Fruit fly (Drosophila melanogaster) whole organism, embryonic: ENCODE data around the gene Ddc.
A peak's percentile ranks its signal among the peaks of the same experiment; 100 is the strongest.

Experiments used
- Awh ChIP-seq: fragments of 200-800 bp; sonication (Bioruptor generic); IDR thresholded peaks from 2 replicates; pipeline ENCODE4, ENCODE4 v1.3.6; 2022; ENCODE audit warnings: missing biosample characterization, missing genetic modification characterization
- B-H2 ChIP-seq: fragments of 200-800 bp; sonication (Bioruptor generic); optimal IDR thresholded peaks from 2 replicates; lab custom pipeline; 2018; ENCODE audit warnings: missing biosample characterization, mild to moderate bottlenecking, missing genetic modification characterization
- CG11398 ChIP-seq: fragments of 200-800 bp; sonication (Bioruptor generic); optimal IDR thresholded peaks from 2 replicates; lab custom pipeline; 2016; ENCODE audit warnings: missing biosample characterization, missing genetic modification characterization
- CG11723 ChIP-seq: fragments of 200-800 bp; sonication (Bioruptor generic); optimal IDR thresholded peaks from 2 replicates; lab custom pipeline; 2017; ENCODE audit warnings: missing biosample characterization, mild to moderate bottlenecking, missing genetic modification characterization
- CG1233 ChIP-seq: fragments of 200-800 bp; sonication (Bioruptor generic); optimal IDR thresholded peaks from 4 replicates; lab custom pipeline; 2018; ENCODE audit warnings: missing biosample characterization, mild to moderate bottlenecking, missing genetic modification characterization
- CG13287 ChIP-seq: fragments of 200-800 bp; sonication (Bioruptor generic); IDR thresholded peaks from 2 replicates; pipeline ENCODE4 v1.3.6; 2022; ENCODE audit warnings: missing biosample characterization, missing genetic modification characterization; ENCODE audit not compliant: partially characterized antibody
- CG16813 ChIP-seq: fragments of 200-800 bp; sonication (Bioruptor generic); IDR thresholded peaks from 3 replicates; pipeline ENCODE4 v1.3.6; 2022; ENCODE audit warnings: missing biosample characterization, missing genetic modification characterization; ENCODE audit not compliant: partially characterized antibody
- CG16863 ChIP-seq: fragments of 200-800 bp; sonication (Bioruptor generic); optimal IDR thresholded peaks from 3 replicates; lab custom pipeline; 2016; ENCODE audit warnings: missing biosample characterization, missing genetic modification characterization
- CG2199 ChIP-seq: fragments of 200-800 bp; sonication (Bioruptor generic); IDR thresholded peaks from 3 replicates; pipeline ENCODE4 v1.3.6; 2022; ENCODE audit warnings: missing biosample characterization, missing genetic modification characterization
- CG30431 ChIP-seq: fragments of 200-800 bp; sonication (Bioruptor generic); optimal IDR thresholded peaks from 2 replicates; lab custom pipeline; 2017; ENCODE audit warnings: missing biosample characterization, missing genetic modification characterization
- CG3065 ChIP-seq: fragments of 200-800 bp; sonication (Bioruptor generic); optimal IDR thresholded peaks from 2 replicates; lab custom pipeline; 2016; ENCODE audit warnings: missing biosample characterization, missing genetic modification characterization
- CG34376 ChIP-seq: fragments of 200-800 bp; sonication (Bioruptor generic); optimal IDR thresholded peaks from 2 replicates; lab custom pipeline; 2018; ENCODE audit warnings: missing biosample characterization, mild to moderate bottlenecking, missing genetic modification characterization
- CG42726 ChIP-seq: fragments of 200-800 bp; sonication (Bioruptor generic); IDR thresholded peaks from 2 replicates; pipeline ENCODE4 v1.3.6; 2022; ENCODE audit warnings: missing biosample characterization, missing genetic modification characterization; ENCODE audit not compliant: partially characterized antibody
- CG4707 ChIP-seq: fragments of 200-800 bp; sonication (Bioruptor generic); optimal IDR thresholded peaks from 2 replicates; lab custom pipeline; 2018; ENCODE audit warnings: missing biosample characterization, mild to moderate bottlenecking, missing genetic modification characterization, moderate library complexity
- CG7963 ChIP-seq: fragments of 200-800 bp; sonication (Bioruptor generic); IDR thresholded peaks from 3 replicates; pipeline ENCODE4 v1.3.6; 2022; ENCODE audit warnings: missing biosample characterization, missing genetic modification characterization; ENCODE audit not compliant: partially characterized antibody
- CTCF ChIP-seq: fragments of 200-800 bp; sonication (Bioruptor generic); optimal IDR thresholded peaks from 2 replicates; lab custom pipeline; 2017; ENCODE audit warnings: missing biosample characterization, mild to moderate bottlenecking, missing genetic modification characterization, moderate library complexity
- Eip74EF ChIP-seq, 2 experiments: fragments of 200-800 bp in 1 of 2; fragments of >200 bp in 1 of 2; sonication (Bioruptor generic) in 1 of 2; optimal IDR thresholded peaks; 2 replicates each; lab custom pipeline; 2017 to 2019; ENCODE audit warnings: missing biosample characterization in 2 of 2, missing genetic modification characterization in 2 of 2, mild to moderate bottlenecking in 1 of 2, moderate library complexity in 1 of 2
- H2.0 ChIP-seq: fragments of 200-800 bp; sonication (Bioruptor generic); IDR thresholded peaks from 2 replicates; pipeline ENCODE4 v1.3.6; 2022; ENCODE audit warnings: missing biosample characterization, missing genetic modification characterization
- Hand ChIP-seq: fragments of 200-800 bp; sonication (Bioruptor generic); optimal IDR thresholded peaks from 2 replicates; lab custom pipeline; 2017; ENCODE audit warnings: mild to moderate bottlenecking, missing biosample characterization, missing genetic modification reagents, missing genetic modification characterization
- Hsf ChIP-seq: fragments of 200-800 bp; sonication (Bioruptor generic); optimal IDR thresholded peaks from 3 replicates; lab custom pipeline; 2016; ENCODE audit warnings: missing biosample characterization, missing genetic modification characterization
- Lhr ChIP-seq: fragments of 200-800 bp; sonication (Bioruptor generic); optimal IDR thresholded peaks from 3 replicates; lab custom pipeline; 2017; ENCODE audit warnings: mild to moderate bottlenecking, missing biosample characterization, missing genetic modification reagents, missing genetic modification characterization
- MESR4 ChIP-seq: fragments of 200-800 bp; sonication (Bioruptor generic); optimal IDR thresholded peaks from 2 replicates; lab custom pipeline; 2018; ENCODE audit warnings: missing biosample characterization, mild to moderate bottlenecking, missing genetic modification characterization, moderate library complexity
- Med ChIP-seq: fragments of 200-800 bp; sonication (Bioruptor generic); peaks from one replicate; lab custom pipeline; 2016; ENCODE audit warnings: missing biosample characterization, missing genetic modification characterization, mild to moderate bottlenecking, inconsistent platforms, moderate library complexity
- Nf-YC ChIP-seq: fragments of 200-800 bp; optimal IDR thresholded peaks from 3 replicates; lab custom pipeline; 2019; ENCODE audit warnings: missing biosample characterization, mild to moderate bottlenecking, missing genetic modification characterization, moderate library complexity
- Rx ChIP-seq: fragments of 200-800 bp; sonication (Bioruptor generic); IDR thresholded peaks from 2 replicates; pipeline ENCODE4 v1.3.6; 2022; ENCODE audit warnings: missing biosample characterization, missing genetic modification characterization
- Sox100B ChIP-seq: fragments of 200-800 bp; sonication (Bioruptor generic); optimal IDR thresholded peaks from 3 replicates; lab custom pipeline; 2018; ENCODE audit warnings: missing biosample characterization, mild to moderate bottlenecking, missing genetic modification characterization
- Sry-β ChIP-seq: fragments of 200-800 bp; sonication (Bioruptor generic); optimal IDR thresholded peaks from 2 replicates; lab custom pipeline; 2018; ENCODE audit warnings: missing biosample characterization, mild to moderate bottlenecking, missing genetic modification characterization, moderate library complexity
- ato ChIP-seq: fragments of 200-800 bp; sonication (Bioruptor generic); IDR thresholded peaks from 2 replicates; pipeline ENCODE4 v1.3.6; 2022; ENCODE audit warnings: missing biosample characterization, missing genetic modification characterization; ENCODE audit not compliant: partially characterized antibody
- caup ChIP-seq: fragments of 200-800 bp; sonication (Bioruptor generic); optimal IDR thresholded peaks from 3 replicates; lab custom pipeline; 2017; ENCODE audit warnings: missing biosample characterization, mild to moderate bottlenecking, missing genetic modification characterization, moderate library complexity; ENCODE audit not compliant: severe bottlenecking
- chinmo ChIP-seq: fragments of 200-800 bp; sonication (Bioruptor generic); IDR thresholded peaks from 4 replicates; pipeline ENCODE4 v1.3.6; 2022; ENCODE audit warnings: missing biosample characterization, missing genetic modification characterization; ENCODE audit not compliant: partially characterized antibody
- corto ChIP-seq: fragments of 200-800 bp; sonication (Bioruptor generic); optimal IDR thresholded peaks from 2 replicates; lab custom pipeline; 2016; ENCODE audit warnings: missing biosample characterization, mild to moderate bottlenecking, missing genetic modification characterization, moderate library complexity
- dmrt11E ChIP-seq: fragments of 200-800 bp; sonication (Bioruptor generic); optimal IDR thresholded peaks from 3 replicates; lab custom pipeline; 2018; ENCODE audit warnings: missing biosample characterization, mild to moderate bottlenecking, missing genetic modification characterization, moderate library complexity
- fru ChIP-seq: fragments of >200 bp; optimal IDR thresholded peaks from 2 replicates; lab custom pipeline; 2017
- her ChIP-seq: fragments of 200-800 bp; sonication (Bioruptor generic); optimal IDR thresholded peaks from 2 replicates; lab custom pipeline; 2016; ENCODE audit warnings: missing biosample characterization, missing genetic modification characterization
- nau ChIP-seq: fragments of 200-800 bp; sonication (Bioruptor generic); optimal IDR thresholded peaks from 3 replicates; lab custom pipeline; 2017; ENCODE audit warnings: missing biosample characterization, mild to moderate bottlenecking, missing genetic modification characterization, missing genetic modification reagents
- pros ChIP-seq: fragments of 200-800 bp; sonication (Bioruptor generic); optimal IDR thresholded peaks from 3 replicates; lab custom pipeline; 2019; ENCODE audit warnings: missing biosample characterization, mild to moderate bottlenecking, missing genetic modification characterization, moderate library complexity
- rib ChIP-seq: fragments of 200-800 bp; sonication (Bioruptor generic); IDR thresholded peaks from 2 replicates; pipeline ENCODE4 v1.3.6; 2022; ENCODE audit warnings: missing biosample characterization, missing genetic modification characterization
- salm ChIP-seq: fragments of 200-800 bp; sonication (Bioruptor generic); optimal IDR thresholded peaks from 2 replicates; lab custom pipeline; 2018; ENCODE audit warnings: missing biosample characterization, mild to moderate bottlenecking, missing genetic modification characterization
- schlank ChIP-seq: fragments of 200-800 bp; sonication (Bioruptor generic); optimal IDR thresholded peaks from 2 replicates; lab custom pipeline; 2018; ENCODE audit warnings: missing biosample characterization, mild to moderate bottlenecking, missing genetic modification characterization
- trem ChIP-seq: fragments of 200-800 bp; optimal IDR thresholded peaks from 3 replicates; lab custom pipeline; 2019; ENCODE audit warnings: missing biosample characterization, mild to moderate bottlenecking, missing genetic modification characterization, moderate library complexity
- ttk ChIP-seq: fragments of 200-800 bp; sonication (Bioruptor generic); IDR thresholded peaks from 2 replicates; pipeline ENCODE4 v2.1.2; 2022; ENCODE audit warnings: missing biosample characterization, missing genetic modification characterization
- vvl ChIP-seq: fragments of 200-800 bp; sonication (Bioruptor generic); IDR thresholded peaks from 2 replicates; pipeline ENCODE4 v1.3.6; 2022; ENCODE audit warnings: missing biosample characterization, missing genetic modification characterization

Ddc gene

dm6 chr2L:19134366-19134689 lies 14.2 kb upstream of the Ddc start:
- TF ChIP-seq CG42726 (GFP tag; lab: Robert Waterston, UW), result no peak
- no peak for TF ChIP-seq CTCF
- no peak for TF ChIP-seq CG7963 (GFP tag; lab: Robert Waterston, UW)
- TF ChIP-seq Sox100B, result peak; percentile 24
- TF ChIP-seq Med, result peak; percentile 71
- TF ChIP-seq CG4707 (GFP tag; lab: Kevin White, UChicago), result no peak
- TF ChIP-seq CG34376 (GFP tag; lab: Kevin White, UChicago), result no peak
- no peak for TF ChIP-seq CG11723 (GFP tag; lab: Kevin White, UChicago)
- TF ChIP-seq Eip74EF (GFP tag; optimal IDR thresholded peaks at IDR 0.05; lab: Kevin White, UChicago), result peak in 1 of 2 experiments; percentile 80
- TF ChIP-seq caup, result no peak
- peak; percentile 56 for TF ChIP-seq vvl (GFP tag; lab: Robert Waterston, UW)
- no peak for TF ChIP-seq ttk (GFP tag; lab: Robert Waterston, UW)
- no peak for TF ChIP-seq dmrt11E (tag; lab: Kevin White, UChicago)
- TF ChIP-seq fru, result no peak
- no peak for TF ChIP-seq schlank (tag; lab: Kevin White, UChicago)
- no peak for TF ChIP-seq ato (GFP tag; lab: Robert Waterston, UW)
- TF ChIP-seq trem (tag; lab: Kevin White, UChicago), result no peak
- TF ChIP-seq Rx (GFP tag; lab: Robert Waterston, UW), result no peak
- TF ChIP-seq Awh (GFP tag; lab: Robert Waterston, UW), result 0 out of 2 replicates have a peak, but pooled peaks have one; percentile 18
- TF ChIP-seq Hsf (GFP tag; lab: Kevin White, UChicago), result no peak
- no peak for TF ChIP-seq Hand (GFP tag; lab: Kevin White, UChicago)
- TF ChIP-seq CG13287 (GFP tag; lab: Robert Waterston, UW), result no peak
- TF ChIP-seq B-H2, result no peak
- TF ChIP-seq chinmo, result peak; percentile 51; the same call in 2 of the 4 replicates
- TF ChIP-seq her (GFP tag; lab: Kevin White, UChicago), result no peak
- TF ChIP-seq CG1233, result no peak
- no peak for TF ChIP-seq Lhr
- peak; percentile 58; the same call in 2 of the 3 replicates for TF ChIP-seq CG2199 (GFP tag; lab: Robert Waterston, UW)
- no peak for TF ChIP-seq CG16863
- no peak for TF ChIP-seq pros (GFP tag; lab: Kevin White, UChicago)
- no peak for TF ChIP-seq Nf-YC (tag; lab: Kevin White, UChicago)
- TF ChIP-seq CG30431 (GFP tag; lab: Kevin White, UChicago), result no peak
- TF ChIP-seq CG11398 (GFP tag; lab: Kevin White, UChicago), result no peak
- TF ChIP-seq salm (tag; lab: Kevin White, UChicago), result no peak
- 0 out of 2 replicates have a peak, but pooled peaks have one; percentile 22 for TF ChIP-seq rib (GFP tag; lab: Robert Waterston, UW)
- no peak for TF ChIP-seq nau (GFP tag; lab: Kevin White, UChicago)
- no peak for TF ChIP-seq CG16813 (GFP tag; lab: Robert Waterston, UW)
- no peak for TF ChIP-seq corto (GFP tag; lab: Kevin White, UChicago)
- no peak for TF ChIP-seq Sry-β (GFP tag; lab: Kevin White, UChicago)
- peak; percentile 11 for TF ChIP-seq CG3065 (GFP tag; lab: Kevin White, UChicago)
- TF ChIP-seq MESR4, result no peak
- TF ChIP-seq H2.0 (GFP tag; lab: Robert Waterston, UW), result no peak
- TF ChIP-seq, all 482 proteins: peak for 9
